Fruit fly (Drosophila melanogaster): ENCODE data around the gene CG12729.

DNA sequence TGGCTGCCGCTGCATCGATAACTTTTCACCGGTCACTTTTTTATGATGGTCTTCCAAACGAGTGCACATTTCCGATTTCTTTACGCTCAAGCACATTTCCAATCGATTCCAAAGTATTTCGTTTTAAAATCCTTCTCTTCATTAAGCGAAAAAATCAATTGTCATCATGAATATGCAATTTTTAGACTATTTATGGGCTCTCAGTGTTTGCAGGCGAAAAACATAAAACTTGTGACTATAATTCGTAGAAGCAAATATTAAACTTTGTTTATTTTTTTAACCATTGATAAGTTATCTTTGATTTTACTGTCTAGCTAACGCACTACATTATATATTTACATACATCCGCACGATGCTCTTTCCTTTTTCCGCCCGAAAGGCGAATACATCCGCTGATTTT lies 36.4 kb upstream of the CG12729 start, which contains the start of gene Prosbeta2R1:
- TF ChIP-seq Dll (optimal IDR thresholded peaks at IDR 0.05) (no peak), psq (optimal IDR thresholded peaks at IDR 0.05) (no peak)
